Worm (Caenorhabditis elegans) whole organism, L2 larva: Measurements from ENCODE around the gene mrps-22.

ENCODE experiments used
- C34F6.9 ChIP-seq: fragments of 150-350 bp; optimal IDR thresholded peaks from 2 replicates; lab custom pipeline; 2014; ENCODE audit warnings: missing biosample characterization, missing genetic modification characterization
- R02D3.7 ChIP-seq: fragments of 150-350 bp; optimal IDR thresholded peaks from 2 replicates; lab custom pipeline; 2014; ENCODE audit warnings: missing biosample characterization, missing genetic modification characterization
- Y55F3AM.14 ChIP-seq: fragments of 200-800 bp; sonication (Bioruptor generic); optimal IDR thresholded peaks from 2 replicates; lab custom pipeline; 2018; ENCODE audit warnings: mild to moderate bottlenecking, missing genetic modification characterization, missing compliant biosample characterization
- ZK546.5 ChIP-seq: sonication (generic microtip); optimal IDR thresholded peaks from 2 replicates; lab custom pipeline; 2017; ENCODE audit warnings: missing biosample characterization, missing genetic modification characterization
- alr-1 ChIP-seq: fragments of 150-350 bp; optimal IDR thresholded peaks from 2 replicates; lab custom pipeline; 2014; ENCODE audit warnings: missing biosample characterization, missing genetic modification characterization
- aly-2 ChIP-seq: fragments of 150-350 bp; optimal IDR thresholded peaks from 2 replicates; lab custom pipeline; 2014; ENCODE audit warnings: missing biosample characterization, missing genetic modification characterization
- ama-1 ChIP-seq: fragments of 150-350 bp; optimal IDR thresholded peaks from 2 replicates; lab custom pipeline; 2018; ENCODE audit warnings: inconsistent platforms
- blmp-1 ChIP-seq: sonication (generic microtip); optimal IDR thresholded peaks from 2 replicates; lab custom pipeline; 2017; ENCODE audit warnings: missing genetic modification characterization, mild to moderate bottlenecking, missing compliant biosample characterization, antibody characterized with exemption, moderate library complexity; ENCODE audit not compliant: insufficient read depth
- ceh-82 ChIP-seq: fragments of 150-350 bp; optimal IDR thresholded peaks from 2 replicates; lab custom pipeline; 2014; ENCODE audit warnings: missing biosample characterization, missing genetic modification characterization
- crh-2 ChIP-seq: sonication (generic microtip); optimal IDR thresholded peaks from 2 replicates; lab custom pipeline; 2017; ENCODE audit warnings: missing biosample characterization, missing genetic modification characterization
- dmd-4 ChIP-seq: sonication (generic microtip); optimal IDR thresholded peaks from 2 replicates; lab custom pipeline; 2017; ENCODE audit warnings: missing biosample characterization, missing genetic modification characterization
- egl-27 ChIP-seq: sonication (generic microtip); optimal IDR thresholded peaks from 3 replicates; lab custom pipeline; 2017; ENCODE audit warnings: missing biosample characterization, missing genetic modification reagents, missing genetic modification characterization
- elt-1 ChIP-seq: fragments of 150-350 bp; optimal IDR thresholded peaks from 2 replicates; lab custom pipeline; 2014; ENCODE audit warnings: missing biosample characterization, missing genetic modification characterization
- elt-3 ChIP-seq: sonication (generic microtip); optimal IDR thresholded peaks from 2 replicates; lab custom pipeline; 2017; ENCODE audit warnings: missing biosample characterization, missing genetic modification characterization
- fos-1 ChIP-seq: fragments of 150-350 bp; optimal IDR thresholded peaks from 2 replicates; lab custom pipeline; 2014; ENCODE audit warnings: missing biosample characterization, missing genetic modification characterization
- gmeb-1 ChIP-seq: fragments of 150-350 bp; optimal IDR thresholded peaks from 2 replicates; lab custom pipeline; 2014; ENCODE audit warnings: missing biosample characterization, missing genetic modification characterization
- lin-11 ChIP-seq: fragments of 150-350 bp; sonication (generic microtip); optimal IDR thresholded peaks from 2 replicates; lab custom pipeline; 2014; ENCODE audit warnings: missing biosample characterization, missing genetic modification characterization, inconsistent platforms, mixed read lengths
- lin-13 ChIP-seq: fragments of 150-350 bp; optimal IDR thresholded peaks from 2 replicates; lab custom pipeline; 2014; ENCODE audit warnings: missing biosample characterization, missing genetic modification reagents, missing genetic modification characterization
- lin-39 ChIP-seq: fragments of 150-350 bp; optimal IDR thresholded peaks from 2 replicates; lab custom pipeline; 2014; ENCODE audit warnings: missing biosample characterization, missing genetic modification reagents, missing genetic modification characterization
- lsy-2 ChIP-seq, 2 experiments: fragments of 150-350 bp in 1 of 2; sonication (generic microtip) in 1 of 2; optimal IDR thresholded peaks; 2 replicates each; lab custom pipeline; 2014 to 2017; ENCODE audit warnings: missing biosample characterization in 2 of 2, missing genetic modification characterization in 2 of 2
- mab-5 ChIP-seq: fragments of 150-350 bp; optimal IDR thresholded peaks from 2 replicates; lab custom pipeline; 2014; ENCODE audit warnings: missing biosample characterization, missing genetic modification characterization
- mbf-1 ChIP-seq: sonication (generic microtip); optimal IDR thresholded peaks from 2 replicates; lab custom pipeline; 2017; ENCODE audit warnings: missing biosample characterization, missing genetic modification characterization
- mdl-1 ChIP-seq, 2 experiments: fragments of 150-350 bp in 1 of 2; sonication (generic microtip) in 1 of 2; optimal IDR thresholded peaks; 2 replicates each; lab custom pipeline; 2017; ENCODE audit warnings: missing biosample characterization in 2 of 2, missing genetic modification characterization in 2 of 2
- nhr-10 ChIP-seq: sonication (generic microtip); optimal IDR thresholded peaks from 2 replicates; lab custom pipeline; 2017; ENCODE audit warnings: missing biosample characterization, missing genetic modification characterization
- nhr-11 ChIP-seq: fragments of 150-350 bp; optimal IDR thresholded peaks from 2 replicates; lab custom pipeline; 2014; ENCODE audit warnings: missing biosample characterization, missing genetic modification characterization
- nhr-12 ChIP-seq: fragments of 150-350 bp; optimal IDR thresholded peaks from 2 replicates; lab custom pipeline; 2014; ENCODE audit warnings: missing biosample characterization, missing genetic modification characterization
- nhr-129 ChIP-seq: fragments of 150-350 bp; optimal IDR thresholded peaks from 2 replicates; lab custom pipeline; 2014; ENCODE audit warnings: missing biosample characterization, missing genetic modification characterization
- nhr-21 ChIP-seq: fragments of 150-350 bp; optimal IDR thresholded peaks from 2 replicates; lab custom pipeline; 2014; ENCODE audit warnings: missing biosample characterization, missing genetic modification characterization
- nhr-23 ChIP-seq: fragments of 150-350 bp; optimal IDR thresholded peaks from 2 replicates; lab custom pipeline; 2014; ENCODE audit warnings: missing biosample characterization, missing genetic modification reagents, missing genetic modification characterization
- nhr-237 ChIP-seq: fragments of 150-350 bp; optimal IDR thresholded peaks from 2 replicates; lab custom pipeline; 2014; ENCODE audit warnings: missing biosample characterization, missing genetic modification characterization
- nhr-25 ChIP-seq: fragments of 150-350 bp; sonication (generic microtip); optimal IDR thresholded peaks from 3 replicates; lab custom pipeline; 2014; ENCODE audit warnings: missing biosample characterization, missing genetic modification characterization
- nhr-6 ChIP-seq: fragments of 150-350 bp; optimal IDR thresholded peaks from 2 replicates; lab custom pipeline; 2014; ENCODE audit warnings: missing biosample characterization, missing genetic modification characterization
- nhr-77 ChIP-seq: fragments of 150-350 bp; optimal IDR thresholded peaks from 2 replicates; lab custom pipeline; 2014; ENCODE audit warnings: missing biosample characterization, missing genetic modification characterization
- peb-1 ChIP-seq: fragments of 150-350 bp; optimal IDR thresholded peaks from 2 replicates; lab custom pipeline; 2014; ENCODE audit warnings: missing biosample characterization, missing genetic modification characterization
- sem-4 ChIP-seq: fragments of 150-350 bp; optimal IDR thresholded peaks from 2 replicates; lab custom pipeline; 2014; ENCODE audit warnings: missing biosample characterization, missing genetic modification reagents, missing genetic modification characterization
- skn-1 ChIP-seq: sonication (generic microtip); optimal IDR thresholded peaks from 2 replicates; lab custom pipeline; 2017; ENCODE audit warnings: missing biosample characterization, missing genetic modification characterization
- sma-3 ChIP-seq: sonication (generic microtip); optimal IDR thresholded peaks from 2 replicates; lab custom pipeline; 2016; ENCODE audit warnings: missing genetic modification reagents, missing genetic modification characterization, missing compliant biosample characterization
- sma-9 ChIP-seq, 2 experiments: fragments of 150-350 bp in 1 of 2; sonication (generic microtip) in 1 of 2; optimal IDR thresholded peaks; 2 replicates each; lab custom pipeline; 2014 to 2016; ENCODE audit warnings: missing genetic modification characterization in 2 of 2, mild to moderate bottlenecking in 1 of 2, missing biosample characterization in 1 of 2, missing compliant biosample characterization in 1 of 2, missing genetic modification reagents in 1 of 2, moderate library complexity in 1 of 2
- snpc-4 ChIP-seq: fragments of 150-350 bp; optimal IDR thresholded peaks from 2 replicates; lab custom pipeline; 2014; ENCODE audit warnings: missing biosample characterization, missing genetic modification characterization
- unc-39 ChIP-seq: fragments of 150-350 bp; optimal IDR thresholded peaks from 2 replicates; lab custom pipeline; 2014; ENCODE audit warnings: missing biosample characterization, missing genetic modification characterization
- unc-55 ChIP-seq: fragments of 150-350 bp; sonication (generic microtip); optimal IDR thresholded peaks from 3 replicates; lab custom pipeline; 2014; ENCODE audit warnings: missing biosample characterization, missing genetic modification reagents, missing genetic modification characterization
- unc-62 ChIP-seq: fragments of 150-350 bp; optimal IDR thresholded peaks from 2 replicates; lab custom pipeline; 2014; ENCODE audit warnings: missing biosample characterization, missing genetic modification reagents, missing genetic modification characterization
- zag-1 ChIP-seq: fragments of 150-350 bp; optimal IDR thresholded peaks from 2 replicates; lab custom pipeline; 2014; ENCODE audit warnings: missing biosample characterization, missing genetic modification characterization
- ztf-1 ChIP-seq: fragments of 200-800 bp; sonication (Bioruptor generic); conservative IDR thresholded peaks from 2 replicates; pipeline ENCODE4 v1.3.6; 2022; ENCODE audit warnings: missing genetic modification characterization, missing compliant biosample characterization
- ztf-11 ChIP-seq: sonication (generic microtip); optimal IDR thresholded peaks from 2 replicates; lab custom pipeline; 2017; ENCODE audit warnings: missing biosample characterization, missing genetic modification characterization
- ztf-4 ChIP-seq: fragments of 150-350 bp; optimal IDR thresholded peaks from 2 replicates; lab custom pipeline; 2014; ENCODE audit warnings: missing biosample characterization, missing genetic modification characterization

The mrps-22 gene

DNA sequence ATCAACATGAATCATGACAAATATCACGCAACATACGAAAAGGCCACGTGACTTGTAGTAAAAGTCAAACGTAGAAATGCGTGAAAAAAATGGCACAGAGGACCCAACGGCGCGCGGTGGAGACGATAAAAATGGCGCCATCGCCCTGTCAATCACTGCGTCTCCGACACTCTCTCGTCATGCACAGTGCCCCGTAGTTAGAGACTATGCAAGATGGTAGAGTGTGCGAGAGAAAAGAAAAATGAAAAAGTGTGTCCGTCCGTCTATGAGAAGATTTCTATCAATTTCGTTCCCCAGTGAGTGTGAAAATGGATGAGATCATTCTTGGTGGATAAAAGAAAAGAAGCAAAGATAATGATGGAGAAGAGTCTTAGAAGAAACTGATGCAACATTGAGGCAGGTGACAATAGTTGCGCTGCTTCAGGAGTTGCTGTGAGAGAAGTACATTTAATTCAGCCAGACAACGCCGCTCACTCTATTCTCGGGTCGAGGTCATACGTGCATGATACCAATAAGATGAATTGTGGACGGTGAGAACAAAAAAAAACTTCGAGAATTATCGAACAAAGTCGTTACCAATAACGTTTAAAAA is 26.8 kb upstream of the mrps-22 start (continued):
- peak; percentile 40 for TF ChIP-seq sma-9 (GFP tag; optimal IDR thresholded peaks at IDR 0.05; lab: Kevin White, UChicago)
- TF ChIP-seq sma-9 (tag; optimal IDR thresholded peaks at IDR 0.05; lab: Kevin White, UChicago): no peak
- TF ChIP-seq mab-5 (tag; lab: Kevin White, UChicago): no peak
- peak; percentile 73 for TF ChIP-seq nhr-21 (tag; lab: Kevin White, UChicago)
- peak; percentile 51 to 54 for TF ChIP-seq mdl-1 (tag; optimal IDR thresholded peaks at IDR 0.05; lab: Kevin White, UChicago)
- no peak for TF ChIP-seq ztf-11
- TF ChIP-seq snpc-4: peak; percentile 44
- TF ChIP-seq elt-3 (tag; lab: Kevin White, UChicago): no peak
- TF ChIP-seq nhr-12 (tag; lab: Kevin White, UChicago): no peak
- no peak for TF ChIP-seq ceh-82 (tag; lab: Kevin White, UChicago)
- TF ChIP-seq blmp-1 (tag; lab: Kevin White, UChicago): no peak

DNA sequence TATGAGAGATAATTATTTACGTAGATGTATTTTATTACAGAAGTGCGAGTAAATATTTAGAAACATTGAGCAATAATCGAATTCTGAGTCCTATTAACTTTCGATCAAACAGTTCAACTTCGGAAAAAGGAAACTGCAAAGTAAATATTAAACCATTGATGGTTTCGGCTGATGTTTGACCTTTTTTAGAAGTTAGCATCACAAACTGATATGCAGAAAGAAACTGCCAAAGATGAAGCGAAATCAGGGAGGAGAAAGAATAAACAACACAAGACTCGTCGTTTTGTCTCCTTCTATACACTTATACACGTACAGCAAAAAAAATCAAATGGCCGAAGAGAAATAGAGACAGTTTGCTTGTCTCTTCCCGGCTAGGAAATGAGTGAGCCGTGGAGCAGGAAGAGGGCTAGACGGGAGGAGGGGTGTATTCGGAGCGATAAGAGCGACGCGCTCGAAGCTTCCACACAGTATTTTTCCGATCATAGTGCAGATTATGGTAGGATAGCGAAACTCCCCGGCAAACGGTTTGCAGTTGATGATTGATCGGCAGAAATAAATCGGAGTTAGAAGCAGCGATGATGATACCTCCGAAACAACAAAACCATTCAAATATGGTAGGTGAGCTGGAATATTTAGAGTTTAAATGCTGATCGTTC is 25.7 kb upstream of the mrps-22 start:
- TF ChIP-seq egl-27 (tag; lab: Kevin White, UChicago): no peak
- no peak for TF ChIP-seq gmeb-1 (tag; lab: Kevin White, UChicago)
- TF ChIP-seq sma-9 (GFP tag; optimal IDR thresholded peaks at IDR 0.05; lab: Kevin White, UChicago): peak; percentile 45
- TF ChIP-seq sma-9 (tag; optimal IDR thresholded peaks at IDR 0.05; lab: Kevin White, UChicago): no peak
- peak; percentile 39 for TF ChIP-seq fos-1
- TF ChIP-seq nhr-129 (tag; lab: Kevin White, UChicago): peak; percentile 23

DNA sequence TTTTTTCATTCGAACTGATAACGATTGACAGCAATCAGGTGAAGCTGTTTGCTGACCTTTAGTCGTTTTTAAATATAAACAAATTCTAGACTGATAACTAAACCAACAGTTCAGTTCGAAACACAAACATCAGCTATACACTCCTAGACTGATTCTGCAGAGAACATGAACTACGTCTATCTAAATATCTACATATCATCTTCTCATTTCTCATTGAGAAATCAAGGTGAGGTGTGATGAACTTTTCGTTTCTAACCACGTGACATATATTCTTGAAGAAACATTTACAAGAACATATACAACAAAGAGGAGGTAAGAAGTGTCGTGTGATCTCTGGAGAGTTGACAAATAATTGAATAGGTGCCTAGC is 25.2 kb upstream of the mrps-22 start:
- TF ChIP-seq aly-2 (tag; lab: Kevin White, UChicago) (no peak), elt-1 (no peak), nhr-129 (tag; lab: Kevin White, UChicago) (peak; percentile 85), nhr-23 (no peak), nhr-77 (tag; lab: Kevin White, UChicago) (no peak), nhr-21 (tag; lab: Kevin White, UChicago) (peak; percentile 79), mbf-1 (tag; lab: Kevin White, UChicago) (no peak), ZK546.5 (tag; lab: Kevin White, UChicago) (no peak), sma-3 (GFP tag; lab: Kevin White, UChicago) (peak; percentile 41), unc-62 (no peak), R02D3.7 (tag; lab: Kevin White, UChicago) (no peak), nhr-25 (tag; lab: Kevin White, UChicago) (peak; percentile 90), mdl-1 (tag; optimal IDR thresholded peaks at IDR 0.05; lab: Kevin White, UChicago) (peak in 1 of 2 experiments; percentile 50), ztf-4 (tag; lab: Kevin White, UChicago) (peak; percentile 93), nhr-12 (tag; lab: Kevin White, UChicago) (no peak), zag-1 (tag; lab: Kevin White, UChicago) (no peak), sma-9 (GFP tag; optimal IDR thresholded peaks at IDR 0.05; lab: Kevin White, UChicago) (peak; percentile 77), sma-9 (tag; optimal IDR thresholded peaks at IDR 0.05; lab: Kevin White, UChicago) (no peak), crh-2 (tag; lab: Kevin White, UChicago) (peak; percentile 79), fos-1 (peak; percentile 5), mab-5 (tag; lab: Kevin White, UChicago) (no peak), sem-4 (tag; lab: Kevin White, UChicago) (no peak), snpc-4 (peak; percentile 13), ama-1 (lab: Kevin White, UChicago) (peak; percentile 15), nhr-237 (tag; lab: Kevin White, UChicago) (no peak), blmp-1 (tag; lab: Kevin White, UChicago) (peak; percentile 75), dmd-4 (tag; lab: Kevin White, UChicago) (no peak), egl-27 (tag; lab: Kevin White, UChicago) (no peak), alr-1 (tag; lab: Kevin White, UChicago) (no peak), peb-1 (tag; lab: Kevin White, UChicago) (no peak), lin-13 (GFP tag; lab: Kevin White, UChicago) (peak; percentile 32), lsy-2 (tag; optimal IDR thresholded peaks at IDR 0.05; lab: Kevin White, UChicago) (peak in 1 of 2 experiments; percentile 62), skn-1 (tag; lab: Kevin White, UChicago) (no peak), nhr-10 (tag; lab: Kevin White, UChicago) (no peak), lin-11 (tag; lab: Kevin White, UChicago) (no peak), ztf-11 (no peak), nhr-11 (peak; percentile 41), gmeb-1 (tag; lab: Kevin White, UChicago) (peak; percentile 37), unc-55 (no peak), nhr-6 (peak; percentile 71), ztf-1 (GFP tag; lab: Robert Waterston, UW) (no peak), unc-39 (tag; lab: Kevin White, UChicago) (no peak), C34F6.9 (tag; lab: Kevin White, UChicago) (peak; percentile 80), elt-3 (tag; lab: Kevin White, UChicago) (no peak), ceh-82 (tag; lab: Kevin White, UChicago) (no peak), Y55F3AM.14 (no peak), lin-39 (tag; lab: Kevin White, UChicago) (no peak)
